Fruit fly (Drosophila melanogaster) whole organism, wandering third instar larva: ENCODE measurements around the gene Cka.

Source experiments
- fru ChIP-seq: fragments of 200-800 bp; sonication (Bioruptor generic); optimal IDR thresholded peaks from 3 replicates; lab custom pipeline; 2016; ENCODE audit warnings: missing biosample characterization, mild to moderate bottlenecking, missing genetic modification characterization
- psq ChIP-seq: fragments of 200-800 bp; sonication (Bioruptor generic); optimal IDR thresholded peaks from 3 replicates; lab custom pipeline; 2017; ENCODE audit warnings: missing biosample characterization, mild to moderate bottlenecking, missing genetic modification characterization, moderate library complexity

dm6 chr2L:7992654-7993053 is 37.9 kb upstream of the Cka start:
- TF ChIP-seq fru (no peak), psq (GFP tag; lab: Kevin White, UChicago) (no peak)
